Worm (Caenorhabditis elegans) whole organism, L4 larva: ENCODE results near the gene Y43C5A.2.

Experiments
- F49E8.2 ChIP-seq: sonication (generic microtip); optimal IDR thresholded peaks from 2 replicates; lab custom pipeline; 2016; ENCODE audit warnings: missing compliant biosample characterization, mild to moderate bottlenecking, missing genetic modification characterization, borderline replicate concordance
- T20F7.1 ChIP-seq: fragments of 200-800 bp; sonication (Bioruptor generic); optimal IDR thresholded peaks from 2 replicates; lab custom pipeline; 2018; ENCODE audit warnings: mild to moderate bottlenecking, missing genetic modification characterization, missing compliant biosample characterization
- T26A8.4 ChIP-seq: fragments of 200-800 bp; sonication (Bioruptor generic); IDR thresholded peaks from 2 replicates; pipeline ENCODE4 v1.3.6; 2022; ENCODE audit warnings: missing genetic modification characterization, missing compliant biosample characterization
- Y105C5A.15 ChIP-seq: fragments of 200-800 bp; sonication (Bioruptor generic); IDR thresholded peaks from 2 replicates; pipeline ENCODE4 v1.3.6; 2022; ENCODE audit warnings: missing genetic modification characterization, missing compliant biosample characterization
- Y48G9A.11 ChIP-seq: fragments of 200-800 bp; sonication (Bioruptor generic); IDR thresholded peaks from 2 replicates; pipeline ENCODE4 v1.3.6; 2022; ENCODE audit warnings: missing genetic modification reagents, missing genetic modification characterization, missing compliant biosample characterization
- ZK337.2 ChIP-seq: fragments of 200-800 bp; sonication (Bioruptor generic); IDR thresholded peaks from 2 replicates; pipeline ENCODE4 v1.3.6; 2022; ENCODE audit warnings: missing genetic modification reagents, missing genetic modification characterization, missing compliant biosample characterization
- aly-2 ChIP-seq: sonication (generic microtip); optimal IDR thresholded peaks from 2 replicates; lab custom pipeline; 2018; ENCODE audit warnings: missing biosample characterization, missing genetic modification characterization
- ceh-20 ChIP-seq: fragments of 200-800 bp; sonication (Bioruptor generic); IDR thresholded peaks from 2 replicates; pipeline ENCODE4 v1.3.6; 2022; ENCODE audit warnings: missing genetic modification reagents, missing genetic modification characterization, missing compliant biosample characterization
- ceh-44 ChIP-seq: fragments of 200-800 bp; sonication (Bioruptor generic); IDR thresholded peaks from 2 replicates; pipeline ENCODE4 v1.3.6; 2022; ENCODE audit warnings: missing genetic modification reagents, missing genetic modification characterization, missing compliant biosample characterization
- ces-1 ChIP-seq: fragments of 150-350 bp; sonication (generic microtip); optimal IDR thresholded peaks from 4 replicates; lab custom pipeline; 2014; ENCODE audit warnings: missing biosample characterization, missing genetic modification reagents, missing genetic modification characterization
- daf-19 ChIP-seq: fragments of 200-800 bp; sonication (Bioruptor generic); conservative IDR thresholded peaks from 2 replicates; pipeline ENCODE4 v1.3.6; 2022; ENCODE audit warnings: missing genetic modification characterization, missing compliant biosample characterization
- dmd-8 ChIP-seq: fragments of 200-800 bp; sonication (Bioruptor generic); IDR thresholded peaks from 2 replicates; pipeline ENCODE4 v1.3.6; 2022; ENCODE audit warnings: missing genetic modification characterization, missing compliant biosample characterization
- dpl-1 ChIP-seq: fragments of 150-350 bp; optimal IDR thresholded peaks from 2 replicates; lab custom pipeline; 2014; ENCODE audit warnings: missing biosample characterization, missing genetic modification reagents, missing genetic modification characterization
- egl-43 ChIP-seq: fragments of 200-800 bp; sonication (Bioruptor generic); IDR thresholded peaks from 2 replicates; pipeline ENCODE4 v1.3.6; 2022; ENCODE audit warnings: missing genetic modification reagents, missing genetic modification characterization, missing compliant biosample characterization
- hlh-11 ChIP-seq: fragments of 200-800 bp; sonication (Bioruptor generic); optimal IDR thresholded peaks from 2 replicates; lab custom pipeline; 2018; ENCODE audit warnings: mild to moderate bottlenecking, missing genetic modification characterization, missing compliant biosample characterization
- hlh-30 ChIP-seq: sonication (generic microtip); optimal IDR thresholded peaks from 2 replicates; lab custom pipeline; 2017; ENCODE audit warnings: antibody characterized with exemption, mild to moderate bottlenecking, missing genetic modification characterization, missing compliant biosample characterization; ENCODE audit not compliant: insufficient read depth
- hmg-1.1 ChIP-seq: fragments of 200-800 bp; sonication (Bioruptor generic); IDR thresholded peaks from 2 replicates; pipeline ENCODE4 v1.3.6; 2022; ENCODE audit warnings: missing genetic modification reagents, missing genetic modification characterization, missing compliant biosample characterization
- lin-13 ChIP-seq: fragments of 150-350 bp; optimal IDR thresholded peaks from 2 replicates; lab custom pipeline; 2014; ENCODE audit warnings: missing biosample characterization, missing genetic modification reagents, missing genetic modification characterization
- lin-29 ChIP-seq: fragments of 200-800 bp; sonication (Bioruptor generic); IDR thresholded peaks from 2 replicates; pipeline ENCODE4 v1.3.6; 2022; ENCODE audit warnings: missing genetic modification reagents, missing genetic modification characterization, missing compliant biosample characterization
- madf-5 ChIP-seq, 2 experiments: fragments of 200-800 bp; sonication (Bioruptor generic); IDR thresholded peaks; 2 replicates each; pipeline ENCODE4 v1.3.6; 2022; ENCODE audit warnings: missing compliant biosample characterization in 2 of 2, missing genetic modification characterization in 2 of 2
- mdl-1 ChIP-seq, 2 experiments: fragments of 150-350 bp in 1 of 2; sonication (generic microtip) in 1 of 2; optimal IDR thresholded peaks; 2 replicates each; lab custom pipeline; 2014 to 2017; ENCODE audit warnings: missing biosample characterization in 2 of 2, missing genetic modification characterization in 2 of 2
- mep-1 ChIP-seq: fragments of 150-350 bp; sonication (generic microtip); optimal IDR thresholded peaks from 3 replicates; lab custom pipeline; 2014; ENCODE audit warnings: missing biosample characterization, missing genetic modification characterization
- mxl-2 ChIP-seq: fragments of 200-800 bp; sonication (Bioruptor generic); conservative IDR thresholded peaks from 2 replicates; pipeline ENCODE4 v1.3.6; 2022; ENCODE audit warnings: missing genetic modification reagents, missing genetic modification characterization, missing compliant biosample characterization
- mxl-3 ChIP-seq: fragments of 200-800 bp; sonication (Bioruptor generic); optimal IDR thresholded peaks from 2 replicates; lab custom pipeline; 2018; ENCODE audit warnings: mild to moderate bottlenecking, missing genetic modification characterization, missing compliant biosample characterization
- nhr-10 ChIP-seq: fragments of 150-350 bp; optimal IDR thresholded peaks from 2 replicates; lab custom pipeline; 2014; ENCODE audit warnings: missing biosample characterization, missing genetic modification characterization
- nhr-25 ChIP-seq: sonication (generic microtip); optimal IDR thresholded peaks from 2 replicates; lab custom pipeline; 2017; ENCODE audit warnings: missing genetic modification characterization, mild to moderate bottlenecking, missing compliant biosample characterization, antibody characterized with exemption, moderate library complexity, borderline replicate concordance; ENCODE audit not compliant: insufficient read depth
- nhr-41 ChIP-seq: fragments of 200-800 bp; sonication (Bioruptor generic); IDR thresholded peaks from 2 replicates; pipeline ENCODE4 v1.3.6; 2022; ENCODE audit warnings: missing genetic modification reagents, missing genetic modification characterization, missing compliant biosample characterization
- nhr-42 ChIP-seq: fragments of 200-800 bp; sonication (Bioruptor generic); IDR thresholded peaks from 2 replicates; pipeline ENCODE4 v1.3.6; 2022; ENCODE audit warnings: missing genetic modification characterization, missing compliant biosample characterization
- nhr-77 ChIP-seq: fragments of 150-350 bp; optimal IDR thresholded peaks from 2 replicates; lab custom pipeline; 2014; ENCODE audit warnings: missing biosample characterization, missing genetic modification characterization
- pha-4 ChIP-seq, 2 experiments: fragments of 150-350 bp in 1 of 2; fragments of 200-800 bp in 1 of 2; sonication (Bioruptor generic) in 1 of 2; IDR thresholded peaks in 1 of 2; optimal IDR thresholded peaks in 1 of 2; 2 replicates each; pipeline versions ENCODE4 v1.3.6 to Lab custom; 2014 to 2022; ENCODE audit warnings: missing genetic modification characterization in 2 of 2, missing genetic modification reagents in 2 of 2, missing biosample characterization in 1 of 2, missing compliant biosample characterization in 1 of 2
- php-3 ChIP-seq: fragments of 200-800 bp; sonication (Bioruptor generic); IDR thresholded peaks from 2 replicates; pipeline ENCODE4 v1.3.6; 2022; ENCODE audit warnings: missing genetic modification reagents, missing genetic modification characterization, missing compliant biosample characterization
- snpc-4 ChIP-seq: fragments of 150-350 bp; optimal IDR thresholded peaks from 2 replicates; lab custom pipeline; 2014; ENCODE audit warnings: missing biosample characterization, missing genetic modification characterization
- spr-1 ChIP-seq: sonication (generic microtip); optimal IDR thresholded peaks from 2 replicates; lab custom pipeline; 2016; ENCODE audit warnings: mild to moderate bottlenecking, missing genetic modification characterization, missing compliant biosample characterization
- tag-97 ChIP-seq: fragments of 200-800 bp; sonication (Bioruptor generic); IDR thresholded peaks from 2 replicates; pipeline ENCODE4 v1.3.6; 2022; ENCODE audit warnings: missing genetic modification characterization, missing compliant biosample characterization
- unc-130 ChIP-seq: sonication (generic microtip); optimal IDR thresholded peaks from 2 replicates; lab custom pipeline; 2016; ENCODE audit warnings: missing genetic modification reagents, missing genetic modification characterization, missing compliant biosample characterization
- unc-62 ChIP-seq, 3 experiments: fragments of 150-350 bp in 1 of 3; sonication (generic microtip); optimal IDR thresholded peaks in 2 of 3; peaks in 1 of 3; 1 replicate in 1 of 3; 2 replicates in 2 of 3; lab custom pipeline; 2014 to 2017; ENCODE audit warnings: missing biosample characterization in 3 of 3, missing genetic modification characterization in 3 of 3, missing genetic modification reagents in 3 of 3, missing genotype in 1 of 3
- vab-7 ChIP-seq: fragments of 200-800 bp; sonication (Bioruptor generic); IDR thresholded peaks from 2 replicates; pipeline ENCODE4 v1.3.6; 2022; ENCODE audit warnings: missing genetic modification reagents, missing genetic modification characterization, missing compliant biosample characterization
- zag-1 ChIP-seq: fragments of 150-350 bp; optimal IDR thresholded peaks from 2 replicates; lab custom pipeline; 2014; ENCODE audit warnings: missing biosample characterization, missing genetic modification characterization
- zip-11 ChIP-seq: fragments of 200-800 bp; sonication (Bioruptor generic); IDR thresholded peaks from 2 replicates; pipeline ENCODE4 v1.3.6; 2022; ENCODE audit warnings: missing genetic modification characterization, missing compliant biosample characterization
- zip-2 ChIP-seq: fragments of 150-350 bp; optimal IDR thresholded peaks from 2 replicates; lab custom pipeline; 2014; ENCODE audit warnings: missing biosample characterization, missing genetic modification characterization
- ztf-7 ChIP-seq: fragments of 150-350 bp; optimal IDR thresholded peaks from 2 replicates; lab custom pipeline; 2014; ENCODE audit warnings: missing biosample characterization, missing genetic modification characterization

The Y43C5A.2 gene

DNA sequence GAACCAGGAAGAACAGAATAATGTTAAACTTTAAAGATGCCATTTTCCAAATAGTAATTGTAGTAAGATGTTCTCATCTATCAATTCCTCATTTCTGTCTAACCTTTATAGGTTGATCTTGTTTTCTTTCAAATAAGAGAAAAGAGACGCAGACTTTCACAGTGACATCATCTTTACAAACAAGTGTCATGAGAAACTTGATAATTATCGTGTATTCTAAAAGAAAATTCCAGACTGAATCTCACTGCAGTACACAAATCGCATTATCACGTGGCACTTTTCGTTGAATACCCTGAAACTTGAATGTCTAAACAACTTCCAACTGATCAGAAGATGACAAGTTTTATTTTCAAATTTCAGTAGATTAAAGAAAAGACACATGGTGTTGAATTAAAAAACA lies 25.4 kb downstream of the Y43C5A.2 start, which contains the start of gene R09E10.13:
Gene R09E10.13, minus strand, starts transcription at position 61 of the 400 bp plus-strand sequence.
- no peak for TF ChIP-seq zip-2
- TF ChIP-seq zag-1 (tag; lab: Kevin White, UChicago): no peak
- no peak for TF ChIP-seq nhr-10 (tag; lab: Kevin White, UChicago)
- TF ChIP-seq hlh-30 (tag; lab: Kevin White, UChicago): peak; percentile 68
- TF ChIP-seq unc-62 (GFP tag; optimal IDR thresholded peaks at IDR 0.05 in 1 of 2; lab: Kevin White, UChicago): peak in 1 of 2 experiments; percentile 84
- TF ChIP-seq unc-62 (tag; optimal IDR thresholded peaks at IDR 0.05; lab: Kevin White, UChicago): no peak
- TF ChIP-seq hlh-11 (tag; lab: Kevin White, UChicago): peak; percentile 42
- no peak for TF ChIP-seq zip-11 (GFP tag; lab: Robert Waterston, UW)
- TF ChIP-seq pha-4 (GFP tag; IDR thresholded peaks at IDR 0.05; lab: Robert Waterston, UW): no peak
- TF ChIP-seq pha-4 (tag; optimal IDR thresholded peaks at IDR 0.05; lab: Kevin White, UChicago): no peak
- no peak for TF ChIP-seq mep-1 (tag; lab: Kevin White, UChicago)
- TF ChIP-seq hmg-1.1 (GFP tag; lab: Robert Waterston, UW): no peak
- no peak for TF ChIP-seq mdl-1 (tag; optimal IDR thresholded peaks at IDR 0.05; lab: Kevin White, UChicago)
- no peak for TF ChIP-seq nhr-77 (tag; lab: Kevin White, UChicago)
- TF ChIP-seq nhr-25 (tag; lab: Kevin White, UChicago): no peak
- no peak for TF ChIP-seq egl-43
- TF ChIP-seq, all 104 proteins: peak for 3

- TF ChIP-seq unc-62 (GFP tag; optimal IDR thresholded peaks at IDR 0.05 in 1 of 2; lab: Kevin White, UChicago) (peak in 1 of 2 experiments; percentile 92), unc-62 (tag; optimal IDR thresholded peaks at IDR 0.05; lab: Kevin White, UChicago) (no peak), unc-130 (GFP tag; lab: Kevin White, UChicago) (no peak), T20F7.1 (GFP tag; lab: Kevin White, UChicago) (no peak)
Observed at ce11 chrIV:10296036-10296435, 26.4 kb downstream of the Y43C5A.2 start.

ce11 chrIV:10302203-10302602 lies 32.5 kb downstream of the Y43C5A.2 start, which contains the start of gene R09E10.5:
R09E10.5 (minus strand) TSS chrIV:10302303.
- no peak for TF ChIP-seq Y105C5A.15 (GFP tag; lab: Robert Waterston, UW)
- TF ChIP-seq aly-2 (tag; lab: Kevin White, UChicago): no peak
- no peak for TF ChIP-seq ZK337.2 (GFP tag; lab: Robert Waterston, UW)
- no peak for TF ChIP-seq dpl-1
- TF ChIP-seq Y48G9A.11: no peak
- TF ChIP-seq, all 104 proteins: peak for 0

- no peak for TF ChIP-seq mep-1 (tag; lab: Kevin White, UChicago)
- 0 out of 2 replicates have a peak, but pooled peaks have one; percentile 6 for TF ChIP-seq nhr-42 (GFP tag; lab: Robert Waterston, UW)
- TF ChIP-seq, all 104 proteins: peak for 1
Observed at ce11 chrIV:10304383-10304782, 34.7 kb downstream of the Y43C5A.2 start.

DNA sequence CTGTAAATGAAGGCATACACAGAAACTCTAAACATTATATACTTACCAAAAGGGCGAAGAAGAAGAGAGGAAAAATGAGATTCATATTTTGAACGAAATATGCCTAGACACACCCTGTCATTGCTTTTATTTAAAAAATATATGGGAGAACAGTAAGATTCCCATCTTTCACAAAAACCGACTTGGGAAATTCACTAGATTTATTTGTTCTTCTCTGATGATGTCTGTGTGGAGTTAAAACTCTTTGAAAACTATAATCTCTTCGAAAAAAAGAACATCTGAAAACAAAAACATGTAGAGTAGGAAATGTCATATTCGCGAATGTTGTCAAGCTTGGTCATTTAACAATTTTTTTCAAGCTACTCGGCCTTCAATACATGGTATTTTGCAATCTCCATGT lies 40.6 kb downstream of the Y43C5A.2 start, which contains the start of gene R09E10.8:
Gene R09E10.8, minus strand, starts transcription at position 101 of the 400 bp plus-strand sequence.
- TF ChIP-seq madf-5 (GFP tag; IDR thresholded peaks at IDR 0.05; lab: Robert Waterston, UW) (no peak), nhr-41 (GFP tag; lab: Robert Waterston, UW) (no peak), snpc-4 (tag; lab: Kevin White, UChicago) (no peak), ceh-20 (GFP tag; lab: Robert Waterston, UW) (no peak), nhr-42 (GFP tag; lab: Robert Waterston, UW) (no peak), ces-1 (GFP tag; lab: Kevin White, UChicago) (no peak), mxl-3 (GFP tag; lab: Kevin White, UChicago) (no peak), dmd-8 (no peak)

ce11 chrIV:10311115-10311514 lies 41.4 kb downstream of the Y43C5A.2 start:
- no peak for TF ChIP-seq lin-13 (GFP tag; lab: Kevin White, UChicago)
- no peak for TF ChIP-seq F49E8.2
- peak; percentile 24; the same call in 1 of the 2 replicates for TF ChIP-seq T26A8.4 (GFP tag; lab: Robert Waterston, UW)
- TF ChIP-seq lin-29 (GFP tag; lab: Robert Waterston, UW): no peak
- TF ChIP-seq tag-97 (GFP tag; lab: Robert Waterston, UW): no peak
- no peak for TF ChIP-seq php-3
- peak; percentile 39; the same call in 1 of the 2 replicates for TF ChIP-seq ceh-44
- TF ChIP-seq vab-7: no peak
- no peak for TF ChIP-seq spr-1 (tag; lab: Kevin White, UChicago)
- no peak for TF ChIP-seq mxl-2 (GFP tag; lab: Robert Waterston, UW)
- TF ChIP-seq daf-19 (GFP tag; lab: Robert Waterston, UW): no peak
- TF ChIP-seq ztf-7 (tag; lab: Kevin White, UChicago): no peak
